Worm (Caenorhabditis elegans): ENCODE data around the gene C14B1.12.

Gene C14B1.12

DNA sequence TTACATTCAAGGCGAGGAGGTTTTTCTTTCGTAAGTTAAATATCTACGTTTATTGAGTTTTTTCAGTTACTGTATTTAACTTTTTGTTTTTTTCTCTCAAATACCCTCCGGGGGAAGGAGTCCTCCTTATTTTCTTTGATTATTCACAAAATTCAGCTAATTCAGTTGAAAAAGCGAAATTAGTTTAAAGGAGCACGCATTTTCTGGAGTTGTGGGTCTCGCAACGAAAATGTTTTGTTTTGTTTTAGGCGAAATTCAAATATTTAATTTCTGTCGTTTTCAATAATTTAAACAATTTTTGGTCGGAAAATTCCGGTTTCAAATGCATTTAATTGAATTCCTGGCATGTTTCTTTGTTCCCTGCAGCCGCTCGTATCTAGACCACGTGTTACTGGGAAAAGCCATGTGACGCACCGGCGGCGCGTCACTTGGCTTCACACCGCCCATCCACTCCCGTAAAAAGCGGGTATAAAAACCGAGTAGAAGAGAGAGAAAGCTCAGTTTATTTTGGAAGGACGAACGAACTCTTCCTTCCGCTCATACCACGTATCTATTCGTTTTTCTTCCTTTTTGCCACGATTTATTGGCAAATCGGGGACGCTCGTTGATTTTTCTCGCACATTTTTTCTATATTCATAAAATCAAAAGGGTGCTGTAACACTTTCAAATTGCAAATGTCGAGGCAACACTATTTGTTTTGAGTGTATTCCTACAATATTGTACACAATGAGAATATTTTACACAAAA is 10.9 kb upstream of the C14B1.12 start (continued):
- no peak for TF ChIP-seq nhr-10 (tag; optimal IDR thresholded peaks at IDR 0.05)

DNA sequence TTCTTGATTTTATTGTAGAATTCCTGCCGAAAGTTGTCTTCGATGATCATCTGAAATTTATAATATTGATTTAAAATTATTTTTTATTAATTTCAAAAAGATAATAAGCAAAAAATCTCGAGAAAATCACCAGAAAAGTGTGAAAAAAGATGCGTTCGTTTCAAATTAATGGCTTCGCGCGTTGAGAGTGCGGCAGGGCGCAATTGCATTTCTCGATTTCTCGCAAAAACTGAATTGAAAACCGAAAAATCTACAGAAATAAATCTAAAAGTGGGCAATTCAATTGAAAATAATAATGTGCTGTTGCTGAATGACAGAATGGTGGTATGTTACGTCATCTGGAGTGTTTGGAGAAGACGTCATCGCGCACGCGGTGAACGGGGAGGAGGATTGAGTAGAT is 10.2 kb upstream of the C14B1.12 start, which contains the start of gene evl-18:
Gene evl-18 (minus strand): TSS at position 50 of the 400 bp plus-strand sequence.
- TF ChIP-seq unc-130 (GFP tag; optimal IDR thresholded peaks at IDR 0.05) = no peak
- no peak for TF ChIP-seq lin-39 (tag; optimal IDR thresholded peaks at IDR 0.05)
- TF ChIP-seq saeg-2 (GFP tag; IDR thresholded peaks at IDR 0.05) = no peak
- TF ChIP-seq ceh-32 (tag; optimal IDR thresholded peaks at IDR 0.05; ENCODE audit: poor library complexity) = no peak
- peak; percentile 71 for TF ChIP-seq lin-38 (GFP tag; IDR thresholded peaks at IDR 0.05)
- no peak for TF ChIP-seq lin-29 (GFP tag; IDR thresholded peaks at IDR 0.05)
- TF ChIP-seq nhr-11 (tag; optimal IDR thresholded peaks at IDR 0.05) = no peak
- TF ChIP-seq Y75B8A.6 (GFP tag; IDR thresholded peaks at IDR 0.05) = no peak
- no peak for TF ChIP-seq T20F7.1 (GFP tag; optimal IDR thresholded peaks at IDR 0.05)
- no peak for TF ChIP-seq attf-4 (tag; optimal IDR thresholded peaks at IDR 0.05)
- no peak for TF ChIP-seq jun-1 (tag; optimal IDR thresholded peaks at IDR 0.05)
- TF ChIP-seq egl-43 (GFP tag; IDR thresholded peaks at IDR 0.05) = no peak
- TF ChIP-seq lsy-2 (tag; optimal IDR thresholded peaks at IDR 0.05) = peak in 1 of 2 experiments; percentile 33
- TF ChIP-seq F49E8.2 (tag; optimal IDR thresholded peaks at IDR 0.05; ENCODE audit: borderline replicate concordance) = no peak
- TF ChIP-seq ceh-28 (tag; optimal IDR thresholded peaks at IDR 0.05) = no peak
- TF ChIP-seq zip-11 (GFP tag; IDR thresholded peaks at IDR 0.05) = no peak
- peak; percentile 58 for TF ChIP-seq dpl-1 (GFP tag; optimal IDR thresholded peaks at IDR 0.05)
- no peak for TF ChIP-seq lim-7 (GFP tag; IDR thresholded peaks at IDR 0.05)
- TF ChIP-seq madf-9 (GFP tag; conservative IDR thresholded peaks at IDR 0.05) = no peak
- no peak for TF ChIP-seq T26A8.4 (GFP tag; IDR thresholded peaks at IDR 0.05)
- no peak for TF ChIP-seq lin-1 (GFP tag; IDR thresholded peaks at IDR 0.05)
- no peak for TF ChIP-seq daf-19 (GFP tag; conservative IDR thresholded peaks at IDR 0.05)
- no peak for TF ChIP-seq aha-1 (tag)
- no peak for TF ChIP-seq lin-15B (tag; optimal IDR thresholded peaks at IDR 0.05)
- no peak for TF ChIP-seq ZK546.5 (tag; optimal IDR thresholded peaks at IDR 0.05)
- TF ChIP-seq nhr-77 (tag; optimal IDR thresholded peaks at IDR 0.05) = no peak
- peak; percentile 15 for TF ChIP-seq mes-2 (tag; optimal IDR thresholded peaks at IDR 0.05; ENCODE audit: poor library complexity, severe bottlenecking)
- no peak for TF ChIP-seq ztf-11 (tag; optimal IDR thresholded peaks at IDR 0.05)
- no peak for TF ChIP-seq spr-3 (GFP tag; optimal IDR thresholded peaks at IDR 0.05)
- no peak for TF ChIP-seq nhr-6 (tag; optimal IDR thresholded peaks at IDR 0.05)
- no peak for TF ChIP-seq mxl-2 (GFP tag; conservative IDR thresholded peaks at IDR 0.05)
- TF ChIP-seq hlh-11 (tag; optimal IDR thresholded peaks at IDR 0.05) = no peak
- TF ChIP-seq dmd-8 (GFP tag; IDR thresholded peaks at IDR 0.05) = no peak
- TF ChIP-seq snpc-4 (tag; optimal IDR thresholded peaks at IDR 0.05) = no peak

ce11 chrIII:3734007-3734406 is 9.2 kb upstream of the C14B1.12 start, which contains the start of gene F34D10.3:
Gene F34D10.3, plus strand, starts transcription at chrIII:3734255.
- TF ChIP-seq ZK546.5 (tag; optimal IDR thresholded peaks at IDR 0.05) = no peak
- TF ChIP-seq mes-2 (tag; optimal IDR thresholded peaks at IDR 0.05; ENCODE audit: poor library complexity, severe bottlenecking) = peak; percentile 48
- TF ChIP-seq lsy-2 (tag; optimal IDR thresholded peaks at IDR 0.05) = peak in 1 of 2 experiments; percentile 32

- TF ChIP-seq arid-1 (GFP tag; conservative IDR thresholded peaks at IDR 0.05) (no peak), dmd-6 (GFP tag; IDR thresholded peaks at IDR 0.05) (no peak), madf-9 (GFP tag; conservative IDR thresholded peaks at IDR 0.05) (no peak), T20F7.1 (GFP tag; optimal IDR thresholded peaks at IDR 0.05) (no peak), F37D6.2 (tag; optimal IDR thresholded peaks at IDR 0.05) (no peak), mes-2 (tag; optimal IDR thresholded peaks at IDR 0.05; ENCODE audit: poor library complexity, severe bottlenecking) (no peak), lsy-2 (tag; optimal IDR thresholded peaks at IDR 0.05) (no peak), fkh-10 (GFP tag; optimal IDR thresholded peaks at IDR 0.05) (no peak), saeg-2 (GFP tag; IDR thresholded peaks at IDR 0.05) (no peak), rbr-2 (tag; optimal IDR thresholded peaks at IDR 0.05) (no peak), tra-1 (GFP tag; IDR thresholded peaks at IDR 0.05) (no peak), F49E8.2 (tag; optimal IDR thresholded peaks at IDR 0.05; ENCODE audit: borderline replicate concordance) (no peak), nhr-111 (GFP tag; optimal IDR thresholded peaks at IDR 0.05) (no peak)
Measured at ce11 chrIII:3730475-3730874, 5.7 kb upstream of the C14B1.12 start, which contains the start of gene F34D10.8. Gene F34D10.8, plus strand, starts transcription at chrIII:3730775.

All from whole organism, L4 larva.